Fruit fly (Drosophila melanogaster) whole organism, embryonic: Measurements from ENCODE around the gene CG42240.

Experiments used
- Atf-2 ChIP-seq: fragments of 200-800 bp; sonication (Bioruptor generic); optimal IDR thresholded peaks from 2 replicates; lab custom pipeline; 2016; ENCODE audit warnings: missing biosample characterization, missing genetic modification characterization
- Blimp-1 ChIP-seq: fragments of 200-800 bp; sonication (Bioruptor generic); optimal IDR thresholded peaks from 3 replicates; lab custom pipeline; 2018; ENCODE audit warnings: missing biosample characterization, missing genetic modification characterization, mild to moderate bottlenecking, moderate library complexity, missing genetic modification reagents
- CG13123 ChIP-seq: fragments of 200-800 bp; sonication (Bioruptor generic); optimal IDR thresholded peaks from 2 replicates; lab custom pipeline; 2016; ENCODE audit warnings: missing biosample characterization, missing genetic modification characterization
- CG14441 ChIP-seq: fragments of 200-800 bp; sonication (Bioruptor generic); IDR thresholded peaks from 2 replicates; pipeline ENCODE4 v1.3.6; 2022; ENCODE audit warnings: missing biosample characterization, missing genetic modification characterization
- CG14667 ChIP-seq: fragments of 200-800 bp; sonication (Bioruptor generic); IDR thresholded peaks from 2 replicates; pipeline ENCODE4 v1.3.6; 2022; ENCODE audit warnings: missing biosample characterization, missing genetic modification characterization
- CG15601 ChIP-seq: fragments of 200-800 bp; sonication (Bioruptor generic); optimal IDR thresholded peaks from 3 replicates; lab custom pipeline; 2019; ENCODE audit warnings: missing biosample characterization, mild to moderate bottlenecking, missing genetic modification characterization, moderate library complexity
- CG17361 ChIP-seq: fragments of 200-800 bp; sonication (Bioruptor generic); IDR thresholded peaks from 3 replicates; pipeline ENCODE4 v1.3.6; 2022; ENCODE audit warnings: missing biosample characterization, missing genetic modification characterization
- CG1832 ChIP-seq: fragments of 200-800 bp; sonication (Bioruptor generic); optimal IDR thresholded peaks from 2 replicates; lab custom pipeline; 2017; ENCODE audit warnings: missing biosample characterization, mild to moderate bottlenecking, missing genetic modification characterization, inconsistent platforms
- CG31388 ChIP-seq: fragments of 200-800 bp; sonication (Bioruptor generic); optimal IDR thresholded peaks from 2 replicates; lab custom pipeline; 2016; ENCODE audit warnings: missing biosample characterization, missing genetic modification characterization
- CG31441 ChIP-seq: fragments of 200-800 bp; sonication (Bioruptor generic); IDR thresholded peaks from 2 replicates; pipeline ENCODE4 v1.3.6; 2022; ENCODE audit warnings: missing biosample characterization, missing genetic modification characterization
- CG34224 ChIP-seq: fragments of 200-800 bp; sonication (Bioruptor generic); IDR thresholded peaks from 3 replicates; pipeline ENCODE4 v1.3.6; 2022; ENCODE audit warnings: missing biosample characterization, missing genetic modification characterization; ENCODE audit not compliant: partially characterized antibody
- CG3847 ChIP-seq: fragments of 200-800 bp; sonication (Bioruptor generic); IDR thresholded peaks from 2 replicates; pipeline ENCODE4 v1.3.6; 2022; ENCODE audit warnings: missing biosample characterization, missing genetic modification characterization
- CG4282 ChIP-seq: fragments of 200-800 bp; sonication (Bioruptor generic); optimal IDR thresholded peaks from 2 replicates; lab custom pipeline; 2016; ENCODE audit warnings: missing biosample characterization, missing genetic modification characterization
- CG4424 ChIP-seq: fragments of 200-800 bp; sonication (Bioruptor generic); optimal IDR thresholded peaks from 3 replicates; lab custom pipeline; 2016; ENCODE audit warnings: missing biosample characterization, missing genetic modification characterization
- CG7372 ChIP-seq: fragments of 200-800 bp; sonication (Bioruptor generic); IDR thresholded peaks from 2 replicates; pipeline ENCODE4 v1.3.6; 2022; ENCODE audit warnings: missing biosample characterization, missing genetic modification characterization
- CG7556 ChIP-seq: fragments of 200-800 bp; sonication (Bioruptor generic); optimal IDR thresholded peaks from 2 replicates; lab custom pipeline; 2017; ENCODE audit warnings: missing biosample characterization, mild to moderate bottlenecking, missing genetic modification characterization
- CG7745 ChIP-seq: fragments of 200-800 bp; sonication (Bioruptor generic); optimal IDR thresholded peaks from 2 replicates; lab custom pipeline; 2018; ENCODE audit warnings: missing biosample characterization, mild to moderate bottlenecking, missing genetic modification characterization, moderate library complexity
- CG8388 ChIP-seq: fragments of 200-800 bp; sonication (Bioruptor generic); optimal IDR thresholded peaks from 2 replicates; lab custom pipeline; 2019; ENCODE audit warnings: missing biosample characterization, mild to moderate bottlenecking, missing genetic modification characterization, moderate library complexity
- CG9797 ChIP-seq: fragments of 200-800 bp; sonication (Bioruptor generic); optimal IDR thresholded peaks from 3 replicates; lab custom pipeline; 2018; ENCODE audit warnings: missing biosample characterization, mild to moderate bottlenecking, missing genetic modification characterization
- D ChIP-seq, 2 experiments: fragments of 200-800 bp in 1 of 2; fragments of >200 bp in 1 of 2; sonication (Bioruptor generic) in 1 of 2; optimal IDR thresholded peaks; 2 replicates in 1 of 2; 3 replicates in 1 of 2; lab custom pipeline; 2017; ENCODE audit warnings: mild to moderate bottlenecking in 1 of 2, missing biosample characterization in 1 of 2, missing genetic modification characterization in 1 of 2, missing genetic modification reagents in 1 of 2
- Dbx ChIP-seq: fragments of 200-800 bp; sonication (Bioruptor generic); IDR thresholded peaks from 3 replicates; pipeline ENCODE4 v1.3.6; 2022; ENCODE audit warnings: missing biosample characterization, missing genetic modification characterization
- Dek ChIP-seq: fragments of 200-800 bp; sonication (Bioruptor generic); optimal IDR thresholded peaks from 3 replicates; lab custom pipeline; 2019; ENCODE audit warnings: missing biosample characterization, mild to moderate bottlenecking, missing genetic modification characterization, moderate library complexity
- Dfd ChIP-seq, 2 experiments: fragments of >200 bp; optimal IDR thresholded peaks; 2 replicates each; lab custom pipeline; 2017; ENCODE audit warnings: missing biosample characterization in 2 of 2, missing genetic modification characterization in 2 of 2
- Dp ChIP-seq: fragments of 200-800 bp; sonication (Bioruptor generic); optimal IDR thresholded peaks from 2 replicates; lab custom pipeline; 2018; ENCODE audit warnings: missing biosample characterization, mild to moderate bottlenecking, missing genetic modification characterization, moderate library complexity
- Dref ChIP-seq: fragments of 200-800 bp; sonication (Bioruptor generic); IDR thresholded peaks from 2 replicates; pipeline ENCODE4 v1.3.6; 2022; ENCODE audit warnings: missing biosample characterization, missing genetic modification characterization
- E2f1 ChIP-seq: fragments of 200-800 bp; sonication (Bioruptor generic); IDR thresholded peaks from 2 replicates; pipeline ENCODE4 v1.3.6; 2022; ENCODE audit warnings: missing biosample characterization, missing genetic modification characterization
- E2f2 ChIP-seq: fragments of 200-800 bp; sonication (Bioruptor generic); IDR thresholded peaks from 2 replicates; pipeline ENCODE4 v1.3.6; 2022; ENCODE audit warnings: missing biosample characterization, missing genetic modification characterization
- Ets97D ChIP-seq: fragments of 200-800 bp; sonication (Bioruptor generic); optimal IDR thresholded peaks from 3 replicates; lab custom pipeline; 2016; ENCODE audit warnings: missing biosample characterization, missing genetic modification characterization
- Fer1 ChIP-seq: fragments of 200-800 bp; sonication (Bioruptor generic); optimal IDR thresholded peaks from 2 replicates; lab custom pipeline; 2017; ENCODE audit warnings: missing biosample characterization, mild to moderate bottlenecking, missing genetic modification characterization
- Jarid2 ChIP-seq: fragments of 200-800 bp; sonication (Bioruptor generic); optimal IDR thresholded peaks from 3 replicates; lab custom pipeline; 2017; ENCODE audit warnings: mild to moderate bottlenecking, missing biosample characterization, missing genetic modification reagents, missing genetic modification characterization
- MBD-R2 ChIP-seq: fragments of 200-800 bp; sonication (Bioruptor generic); IDR thresholded peaks from 2 replicates; pipeline ENCODE4 v1.3.6; 2022; ENCODE audit warnings: missing biosample characterization, missing genetic modification characterization
- Mes4 ChIP-seq: fragments of 200-800 bp; sonication (Bioruptor generic); optimal IDR thresholded peaks from 2 replicates; lab custom pipeline; 2016; ENCODE audit warnings: missing biosample characterization, missing genetic modification characterization
- Pdp1 ChIP-seq, 2 experiments: fragments of 200-800 bp; sonication (Bioruptor generic); optimal IDR thresholded peaks; 3 replicates each; lab custom pipeline; 2016; ENCODE audit warnings: missing biosample characterization in 2 of 2, missing genetic modification characterization in 2 of 2, mild to moderate bottlenecking in 1 of 2, moderate library complexity in 1 of 2
- Usf ChIP-seq: fragments of 200-800 bp; sonication (Bioruptor generic); optimal IDR thresholded peaks from 2 replicates; lab custom pipeline; 2017; ENCODE audit warnings: missing genotype, missing biosample characterization, missing genetic modification characterization
- ato ChIP-seq: fragments of 200-800 bp; sonication (Bioruptor generic); IDR thresholded peaks from 2 replicates; pipeline ENCODE4 v1.3.6; 2022; ENCODE audit warnings: missing biosample characterization, missing genetic modification characterization; ENCODE audit not compliant: partially characterized antibody
- corto ChIP-seq: fragments of 200-800 bp; sonication (Bioruptor generic); optimal IDR thresholded peaks from 2 replicates; lab custom pipeline; 2016; ENCODE audit warnings: missing biosample characterization, mild to moderate bottlenecking, missing genetic modification characterization, moderate library complexity
- crol ChIP-seq: fragments of 200-800 bp; sonication (Bioruptor generic); IDR thresholded peaks from 2 replicates; pipeline ENCODE4 v1.3.6; 2022; ENCODE audit warnings: missing biosample characterization, missing genetic modification characterization
- dan ChIP-seq: fragments of 200-800 bp; sonication (Bioruptor generic); IDR thresholded peaks from 2 replicates; pipeline ENCODE4 v1.3.6; 2022; ENCODE audit warnings: missing biosample characterization, missing genetic modification characterization
- disco-r ChIP-seq: fragments of 200-800 bp; sonication (Bioruptor generic); optimal IDR thresholded peaks from 2 replicates; lab custom pipeline; 2016; ENCODE audit warnings: missing biosample characterization, missing genetic modification characterization
- fd3F ChIP-seq: fragments of 200-800 bp; sonication (Bioruptor generic); optimal IDR thresholded peaks from 2 replicates; lab custom pipeline; 2018; ENCODE audit warnings: missing biosample characterization, mild to moderate bottlenecking, missing genetic modification characterization, moderate library complexity
- grau ChIP-seq: fragments of 200-800 bp; optimal IDR thresholded peaks from 3 replicates; lab custom pipeline; 2019; ENCODE audit warnings: missing biosample characterization, mild to moderate bottlenecking, missing genetic modification characterization, moderate library complexity
- her ChIP-seq: fragments of 200-800 bp; sonication (Bioruptor generic); optimal IDR thresholded peaks from 2 replicates; lab custom pipeline; 2016; ENCODE audit warnings: missing biosample characterization, missing genetic modification characterization
- hth ChIP-seq: fragments of >200 bp; optimal IDR thresholded peaks from 2 replicates; lab custom pipeline; 2017; ENCODE audit warnings: inconsistent platforms
- jumu ChIP-seq: fragments of 200-800 bp; sonication (Bioruptor generic); optimal IDR thresholded peaks from 3 replicates; lab custom pipeline; 2016; ENCODE audit warnings: missing biosample characterization, missing genetic modification characterization
- lab ChIP-seq: fragments of 200-800 bp; sonication (Bioruptor generic); optimal IDR thresholded peaks from 3 replicates; lab custom pipeline; 2017; ENCODE audit warnings: missing biosample characterization, missing genetic modification characterization, mild to moderate bottlenecking, moderate library complexity, missing genetic modification reagents
- nerfin-1 ChIP-seq: fragments of 200-800 bp; sonication (Bioruptor generic); optimal IDR thresholded peaks from 3 replicates; lab custom pipeline; 2019; ENCODE audit warnings: missing biosample characterization, mild to moderate bottlenecking, missing genetic modification characterization, moderate library complexity
- oc ChIP-seq: fragments of 200-800 bp; sonication (Bioruptor generic); optimal IDR thresholded peaks from 2 replicates; lab custom pipeline; 2018; ENCODE audit warnings: missing biosample characterization, mild to moderate bottlenecking, missing genetic modification characterization, moderate library complexity
- pan ChIP-seq, 4 experiments: fragments of >200 bp in 3 of 4; fragments of 200-800 bp in 1 of 4; sonication (Bioruptor generic) in 1 of 4; optimal IDR thresholded peaks in 3 of 4; IDR thresholded peaks in 1 of 4; 2 replicates each; pipeline versions ENCODE4 v1.3.6 to Lab custom; 2017 to 2022; ENCODE audit warnings: missing biosample characterization in 2 of 4, missing genetic modification characterization in 2 of 4, mixed read lengths in 1 of 4
- pita ChIP-seq: fragments of 200-800 bp; sonication (Bioruptor generic); optimal IDR thresholded peaks from 2 replicates; lab custom pipeline; 2017; ENCODE audit warnings: missing biosample characterization, mild to moderate bottlenecking, missing genetic modification characterization
- slp2 ChIP-seq: fragments of 200-800 bp; sonication (Bioruptor generic); optimal IDR thresholded peaks from 2 replicates; lab custom pipeline; 2016; ENCODE audit warnings: missing biosample characterization, missing genetic modification characterization

CG42240 gene

dm6 chrX:6372769-6373197, 42.1 kb downstream of the CG42240 start, which contains the start of gene PpV (continued):
- TF ChIP-seq CG1832 (GFP tag; lab: Kevin White, UChicago) (no peak), CG31388 (GFP tag; lab: Kevin White, UChicago) (no peak), CG4424 (GFP tag; lab: Kevin White, UChicago) (no peak), Pdp1 (GFP tag; optimal IDR thresholded peaks at IDR 0.05; lab: Kevin White, UChicago) (peak in 1 of 2 experiments; percentile 22), Dek (no peak), crol (GFP tag; lab: Robert Waterston, UW) (no peak), nerfin-1 (tag; lab: Kevin White, UChicago) (no peak), CG3847 (peak; percentile 68), CG31441 (GFP tag; lab: Robert Waterston, UW) (peak; percentile 31; the same call in 1 of the 2 replicates), Blimp-1 (GFP tag; lab: Kevin White, UChicago) (no peak), CG14667 (GFP tag; lab: Robert Waterston, UW) (no peak), corto (no peak), CG13123 (GFP tag; lab: Kevin White, UChicago) (no peak), D (optimal IDR thresholded peaks at IDR 0.05; lab: Kevin White, UChicago) (no peak), D (GFP tag; optimal IDR thresholded peaks at IDR 0.05; lab: Kevin White, UChicago) (no peak), CG7556 (GFP tag; lab: Kevin White, UChicago) (no peak), her (GFP tag; lab: Kevin White, UChicago) (no peak), pan (optimal IDR thresholded peaks at IDR 0.05; lab: Kevin White, UChicago) (no peak), pan (GFP tag; optimal IDR thresholded peaks at IDR 0.05 in 1 of 2, IDR thresholded peaks at IDR 0.05 in 1 of 2) (no peak), E2f2 (GFP tag; lab: Robert Waterston, UW) (peak; percentile 93), CG4282 (no peak), Jarid2 (GFP tag; lab: Kevin White, UChicago) (no peak), Dfd (GFP tag; optimal IDR thresholded peaks at IDR 0.05; lab: Kevin White, UChicago) (no peak), Atf-2 (no peak), MBD-R2 (GFP tag; lab: Robert Waterston, UW) (peak; percentile 67), Usf (GFP tag; lab: Kevin White, UChicago) (no peak), Dp (GFP tag; lab: Kevin White, UChicago) (peak; percentile 97), CG9797 (GFP tag; lab: Kevin White, UChicago) (peak; percentile 89), jumu (GFP tag; lab: Kevin White, UChicago) (no peak), slp2 (no peak), E2f1 (GFP tag; lab: Robert Waterston, UW) (no peak), Ets97D (GFP tag; lab: Kevin White, UChicago) (peak; percentile 82), CG7372 (GFP tag; lab: Robert Waterston, UW) (no peak), fd3F (GFP tag; lab: Kevin White, UChicago) (no peak), CG7745 (tag; lab: Kevin White, UChicago) (no peak), CG17361 (GFP tag; lab: Robert Waterston, UW) (0 out of 3 replicates have a peak, but pooled peaks have one; percentile 15), CG34224 (GFP tag; lab: Robert Waterston, UW) (0 out of 3 replicates have a peak, but pooled peaks have one; percentile 19), hth (lab: Kevin White, UChicago) (no peak), dan (GFP tag; lab: Robert Waterston, UW) (no peak), ato (no peak), CG15601 (peak; percentile 60), CG14441 (GFP tag; lab: Robert Waterston, UW) (no peak), oc (tag; lab: Kevin White, UChicago) (peak; percentile 15), CG8388 (GFP tag; lab: Kevin White, UChicago) (no peak), pita (GFP tag; lab: Kevin White, UChicago) (peak; percentile 68), Dref (peak; percentile 86), Fer1 (GFP tag; lab: Kevin White, UChicago) (no peak), grau (tag; lab: Kevin White, UChicago) (peak; percentile 5), Dbx (no peak), disco-r (no peak), Mes4 (no peak), lab (GFP tag; lab: Kevin White, UChicago) (no peak)
